Worm (Caenorhabditis elegans): Measurements from ENCODE around the gene Y41D4A.6.

- TF ChIP-seq fkh-6 (tag; optimal IDR thresholded peaks at IDR 0.05) (no peak), nfya-1 (tag; optimal IDR thresholded peaks at IDR 0.05) (no peak), elt-2 (tag; optimal IDR thresholded peaks at IDR 0.05) (no peak), C38D4.7 (GFP tag; optimal IDR thresholded peaks at IDR 0.05) (no peak), fkh-10 (GFP tag; optimal IDR thresholded peaks at IDR 0.05) (no peak), ceh-30 (tag; optimal IDR thresholded peaks at IDR 0.05) (no peak), pqm-1 (tag; optimal IDR thresholded peaks at IDR 0.05) (no peak), syd-9 (tag; optimal IDR thresholded peaks at IDR 0.05) (no peak), nhr-11 (tag; optimal IDR thresholded peaks at IDR 0.05) (no peak), elt-4 (tag; optimal IDR thresholded peaks at IDR 0.05) (no peak), pha-2 (tag; optimal IDR thresholded peaks at IDR 0.05) (no peak)
These were observed 24.8 kb downstream of the Y41D4A.6 start, which contains the start of gene epic-2 for ce11 chrIV:1720474-1720873.
